Fruit fly (Drosophila melanogaster) whole organism, embryonic: ENCODE results near the gene RhoGAP100F.

ENCODE experiments used
- Atf-2 ChIP-seq: fragments of 200-800 bp; sonication (Bioruptor generic); optimal IDR thresholded peaks from 2 replicates; lab custom pipeline; 2016; ENCODE audit warnings: missing biosample characterization, missing genetic modification characterization
- BtbVII ChIP-seq: fragments of 200-800 bp; sonication (Bioruptor generic); optimal IDR thresholded peaks from 3 replicates; lab custom pipeline; 2017; ENCODE audit warnings: missing biosample characterization, mild to moderate bottlenecking, missing genetic modification characterization
- CG10959 ChIP-seq: fragments of 200-800 bp; sonication (Bioruptor generic); IDR thresholded peaks from 2 replicates; pipeline ENCODE4 v1.3.6; 2022; ENCODE audit warnings: missing biosample characterization, missing genetic modification characterization
- CG11398 ChIP-seq: fragments of 200-800 bp; sonication (Bioruptor generic); optimal IDR thresholded peaks from 2 replicates; lab custom pipeline; 2016; ENCODE audit warnings: missing biosample characterization, missing genetic modification characterization
- CG12769 ChIP-seq: fragments of 200-800 bp; sonication (Bioruptor generic); optimal IDR thresholded peaks from 2 replicates; lab custom pipeline; 2019; ENCODE audit warnings: missing biosample characterization, mild to moderate bottlenecking, missing genetic modification characterization, moderate library complexity
- CG17359 ChIP-seq: fragments of 200-800 bp; sonication (Bioruptor generic); optimal IDR thresholded peaks from 3 replicates; lab custom pipeline; 2018; ENCODE audit warnings: missing biosample characterization, mild to moderate bottlenecking, missing genetic modification characterization, moderate library complexity
- CG18262 ChIP-seq: fragments of 200-800 bp; optimal IDR thresholded peaks from 3 replicates; lab custom pipeline; 2019; ENCODE audit warnings: missing biosample characterization, mild to moderate bottlenecking, missing genetic modification characterization, moderate library complexity
- CG3065 ChIP-seq: fragments of 200-800 bp; sonication (Bioruptor generic); optimal IDR thresholded peaks from 2 replicates; lab custom pipeline; 2016; ENCODE audit warnings: missing biosample characterization, missing genetic modification characterization
- CG34224 ChIP-seq: fragments of 200-800 bp; sonication (Bioruptor generic); IDR thresholded peaks from 3 replicates; pipeline ENCODE4 v1.3.6; 2022; ENCODE audit warnings: missing biosample characterization, missing genetic modification characterization; ENCODE audit not compliant: partially characterized antibody
- CG6791 ChIP-seq: fragments of 200-800 bp; sonication (Bioruptor generic); IDR thresholded peaks from 3 replicates; pipeline ENCODE4 v1.3.6; 2022; ENCODE audit warnings: missing biosample characterization, missing genetic modification characterization; ENCODE audit not compliant: partially characterized antibody
- CG7271 ChIP-seq: fragments of 200-800 bp; sonication (Bioruptor generic); optimal IDR thresholded peaks from 2 replicates; lab custom pipeline; 2018; ENCODE audit warnings: missing biosample characterization, mild to moderate bottlenecking, missing genetic modification characterization, moderate library complexity
- CG8089 ChIP-seq: fragments of 200-800 bp; sonication (Bioruptor generic); optimal IDR thresholded peaks from 3 replicates; lab custom pipeline; 2016; ENCODE audit warnings: missing biosample characterization, missing genetic modification characterization
- Dad ChIP-seq: fragments of 200-800 bp; sonication (Bioruptor generic); optimal IDR thresholded peaks from 3 replicates; lab custom pipeline; 2016; ENCODE audit warnings: missing biosample characterization, missing genetic modification characterization
- Dbx ChIP-seq: fragments of 200-800 bp; sonication (Bioruptor generic); IDR thresholded peaks from 3 replicates; pipeline ENCODE4 v1.3.6; 2022; ENCODE audit warnings: missing biosample characterization, missing genetic modification characterization
- H2.0 ChIP-seq: fragments of 200-800 bp; sonication (Bioruptor generic); IDR thresholded peaks from 2 replicates; pipeline ENCODE4 v1.3.6; 2022; ENCODE audit warnings: missing biosample characterization, missing genetic modification characterization
- HLH4C ChIP-seq: fragments of 200-800 bp; sonication (Bioruptor generic); IDR thresholded peaks from 3 replicates; pipeline ENCODE4 v1.3.6; 2022; ENCODE audit warnings: missing biosample characterization, missing genetic modification characterization; ENCODE audit not compliant: partially characterized antibody
- Hand ChIP-seq: fragments of 200-800 bp; sonication (Bioruptor generic); optimal IDR thresholded peaks from 2 replicates; lab custom pipeline; 2017; ENCODE audit warnings: mild to moderate bottlenecking, missing biosample characterization, missing genetic modification reagents, missing genetic modification characterization
- MBD-R2 ChIP-seq: fragments of 200-800 bp; sonication (Bioruptor generic); IDR thresholded peaks from 2 replicates; pipeline ENCODE4 v1.3.6; 2022; ENCODE audit warnings: missing biosample characterization, missing genetic modification characterization
- Med ChIP-seq: fragments of 200-800 bp; sonication (Bioruptor generic); peaks from one replicate; lab custom pipeline; 2016; ENCODE audit warnings: missing biosample characterization, missing genetic modification characterization, mild to moderate bottlenecking, inconsistent platforms, moderate library complexity
- Mes4 ChIP-seq: fragments of 200-800 bp; sonication (Bioruptor generic); optimal IDR thresholded peaks from 2 replicates; lab custom pipeline; 2016; ENCODE audit warnings: missing biosample characterization, missing genetic modification characterization
- Mrtf ChIP-seq: fragments of 200-800 bp; sonication (Bioruptor generic); IDR thresholded peaks from 3 replicates; pipeline ENCODE4 v1.3.6; 2022; ENCODE audit warnings: missing biosample characterization, missing genetic modification characterization
- NfI ChIP-seq: fragments of 200-800 bp; sonication (Bioruptor generic); optimal IDR thresholded peaks from 3 replicates; lab custom pipeline; 2018; ENCODE audit warnings: missing biosample characterization, mild to moderate bottlenecking, missing genetic modification characterization, moderate library complexity
- Sox100B ChIP-seq: fragments of 200-800 bp; sonication (Bioruptor generic); optimal IDR thresholded peaks from 3 replicates; lab custom pipeline; 2018; ENCODE audit warnings: missing biosample characterization, mild to moderate bottlenecking, missing genetic modification characterization
- YL-1 ChIP-seq: fragments of 200-800 bp; sonication (Bioruptor generic); optimal IDR thresholded peaks from 3 replicates; lab custom pipeline; 2017; ENCODE audit warnings: missing biosample characterization, mild to moderate bottlenecking, missing genetic modification characterization
- ara ChIP-seq: fragments of 200-800 bp; sonication (Bioruptor generic); IDR thresholded peaks from 2 replicates; pipeline ENCODE4 v1.3.6; 2022; ENCODE audit warnings: missing biosample characterization, missing genetic modification characterization
- ato ChIP-seq: fragments of 200-800 bp; sonication (Bioruptor generic); IDR thresholded peaks from 2 replicates; pipeline ENCODE4 v1.3.6; 2022; ENCODE audit warnings: missing biosample characterization, missing genetic modification characterization; ENCODE audit not compliant: partially characterized antibody
- az2 ChIP-seq: fragments of 200-800 bp; sonication (Bioruptor generic); optimal IDR thresholded peaks from 3 replicates; lab custom pipeline; 2016; ENCODE audit warnings: missing biosample characterization, missing genetic modification characterization
- bowl ChIP-seq: fragments of 200-800 bp; sonication (Bioruptor generic); IDR thresholded peaks from 2 replicates; pipeline ENCODE4 v1.3.6; 2022; ENCODE audit warnings: missing biosample characterization, missing genetic modification characterization
- chif ChIP-seq, 2 experiments: fragments of 200-800 bp; sonication (Bioruptor generic); optimal IDR thresholded peaks; 3 replicates each; lab custom pipeline; 2016; ENCODE audit warnings: missing biosample characterization in 2 of 2, missing genetic modification characterization in 2 of 2
- chinmo ChIP-seq: fragments of 200-800 bp; sonication (Bioruptor generic); IDR thresholded peaks from 4 replicates; pipeline ENCODE4 v1.3.6; 2022; ENCODE audit warnings: missing biosample characterization, missing genetic modification characterization; ENCODE audit not compliant: partially characterized antibody
- ci ChIP-seq: fragments of 200-800 bp; sonication (Bioruptor generic); IDR thresholded peaks from 3 replicates; pipeline ENCODE4 v1.3.6; 2022; ENCODE audit warnings: missing biosample characterization, missing genetic modification characterization
- crol ChIP-seq: fragments of 200-800 bp; sonication (Bioruptor generic); IDR thresholded peaks from 2 replicates; pipeline ENCODE4 v1.3.6; 2022; ENCODE audit warnings: missing biosample characterization, missing genetic modification characterization
- dan ChIP-seq: fragments of 200-800 bp; sonication (Bioruptor generic); IDR thresholded peaks from 2 replicates; pipeline ENCODE4 v1.3.6; 2022; ENCODE audit warnings: missing biosample characterization, missing genetic modification characterization
- danr ChIP-seq: fragments of 200-800 bp; sonication (Bioruptor generic); IDR thresholded peaks from 2 replicates; pipeline ENCODE4 v1.3.6; 2022; ENCODE audit warnings: missing biosample characterization, missing genetic modification characterization
- dm ChIP-seq: fragments of 200-800 bp; sonication (Bioruptor generic); optimal IDR thresholded peaks from 3 replicates; lab custom pipeline; 2016; ENCODE audit warnings: missing biosample characterization, missing genetic modification characterization
- en ChIP-seq: fragments of 200-800 bp; sonication (Bioruptor generic); optimal IDR thresholded peaks from 2 replicates; lab custom pipeline; 2016; ENCODE audit warnings: missing biosample characterization, missing genetic modification characterization
- inv ChIP-seq: fragments of 200-800 bp; sonication (Bioruptor generic); IDR thresholded peaks from 2 replicates; pipeline ENCODE4 v1.3.6; 2022; ENCODE audit warnings: missing biosample characterization, missing genetic modification characterization; ENCODE audit not compliant: partially characterized antibody
- org-1 ChIP-seq: fragments of 200-800 bp; sonication (Bioruptor generic); optimal IDR thresholded peaks from 2 replicates; lab custom pipeline; 2017; ENCODE audit warnings: missing biosample characterization, missing genetic modification characterization
- phol ChIP-seq: fragments of 200-800 bp; sonication (Bioruptor generic); optimal IDR thresholded peaks from 3 replicates; lab custom pipeline; 2018; ENCODE audit warnings: missing biosample characterization, mild to moderate bottlenecking, missing genetic modification characterization, moderate library complexity
- prd ChIP-seq, 3 experiments: fragments of >200 bp in 2 of 3; fragments of 200-800 bp in 1 of 3; sonication (Bioruptor generic) in 1 of 3; optimal IDR thresholded peaks in 2 of 3; IDR thresholded peaks in 1 of 3; 2 replicates in 2 of 3; 3 replicates in 1 of 3; pipeline versions ENCODE4 v1.3.6 to Lab custom; 2017 to 2022; ENCODE audit warnings: missing biosample characterization in 1 of 3, missing genetic modification characterization in 1 of 3
- pros ChIP-seq: fragments of 200-800 bp; sonication (Bioruptor generic); optimal IDR thresholded peaks from 3 replicates; lab custom pipeline; 2019; ENCODE audit warnings: missing biosample characterization, mild to moderate bottlenecking, missing genetic modification characterization, moderate library complexity
- psq ChIP-seq: fragments of 200-800 bp; sonication (Bioruptor generic); optimal IDR thresholded peaks from 2 replicates; lab custom pipeline; 2017; ENCODE audit warnings: missing biosample characterization, missing genetic modification characterization
- pzg ChIP-seq: fragments of 200-800 bp; sonication (Bioruptor generic); optimal IDR thresholded peaks from 3 replicates; lab custom pipeline; 2018; ENCODE audit warnings: missing biosample characterization, mild to moderate bottlenecking, missing genetic modification characterization, moderate library complexity
- rib ChIP-seq: fragments of 200-800 bp; sonication (Bioruptor generic); IDR thresholded peaks from 2 replicates; pipeline ENCODE4 v1.3.6; 2022; ENCODE audit warnings: missing biosample characterization, missing genetic modification characterization
- stc ChIP-seq: fragments of 200-800 bp; sonication (Bioruptor generic); IDR thresholded peaks from 2 replicates; pipeline ENCODE4 v1.3.6; 2022; ENCODE audit warnings: missing biosample characterization, missing genetic modification characterization
- tll ChIP-seq, 2 experiments: fragments of 200-800 bp in 1 of 2; fragments of >200 bp in 1 of 2; sonication (Bioruptor generic) in 1 of 2; optimal IDR thresholded peaks; 2 replicates each; lab custom pipeline; 2017 to 2019; ENCODE audit warnings: missing biosample characterization in 2 of 2, missing genetic modification characterization in 2 of 2, mild to moderate bottlenecking in 1 of 2, moderate library complexity in 1 of 2
- toy ChIP-seq: fragments of 200-800 bp; sonication (Bioruptor generic); IDR thresholded peaks from 2 replicates; pipeline ENCODE4 v1.3.6; 2022; ENCODE audit warnings: missing biosample characterization, missing genetic modification characterization
- vfl ChIP-seq: fragments of 200-800 bp; sonication (Bioruptor generic); optimal IDR thresholded peaks from 2 replicates; lab custom pipeline; 2016; ENCODE audit warnings: missing biosample characterization, missing genetic modification characterization
- zen ChIP-seq: fragments of 200-800 bp; sonication (Bioruptor generic); optimal IDR thresholded peaks from 3 replicates; lab custom pipeline; 2018; ENCODE audit warnings: missing biosample characterization, mild to moderate bottlenecking, missing genetic modification characterization, moderate library complexity
- zen2 ChIP-seq: fragments of 200-800 bp; sonication (Bioruptor generic); IDR thresholded peaks from 3 replicates; pipeline ENCODE4 v1.3.6; 2022; ENCODE audit warnings: missing biosample characterization, missing genetic modification characterization; ENCODE audit not compliant: partially characterized antibody

Gene RhoGAP100F

dm6 chr3R:31794457-31794856 is 18.0 kb upstream of the RhoGAP100F start (continued):
- TF ChIP-seq Mes4, result no peak
- TF ChIP-seq ci (GFP tag; lab: Robert Waterston, UW), result peak; percentile 56; the same call in 1 of the 3 replicates
- TF ChIP-seq YL-1 (GFP tag; lab: Kevin White, UChicago), result peak; percentile 41
- peak; percentile 51 for TF ChIP-seq crol
- TF ChIP-seq CG10959, result no peak
- no peak for TF ChIP-seq bowl (GFP tag; lab: Robert Waterston, UW)
- TF ChIP-seq BtbVII, result no peak
- no peak for TF ChIP-seq CG18262 (tag; lab: Kevin White, UChicago)
- TF ChIP-seq chif (GFP tag; optimal IDR thresholded peaks at IDR 0.05; lab: Kevin White, UChicago), result no peak
- TF ChIP-seq Dbx (GFP tag; lab: Robert Waterston, UW), result 0 out of 3 replicates have a peak, but pooled peaks have one; percentile 17
- no peak for TF ChIP-seq Mrtf (GFP tag; lab: Robert Waterston, UW)
- no peak for TF ChIP-seq en
- TF ChIP-seq ara (GFP tag; lab: Robert Waterston, UW), result peak; percentile 16; the same call in 1 of the 2 replicates
- no peak for TF ChIP-seq az2 (GFP tag; lab: Kevin White, UChicago)
- no peak for TF ChIP-seq NfI
- TF ChIP-seq CG17359 (tag; lab: Kevin White, UChicago), result no peak
- TF ChIP-seq MBD-R2, result peak; percentile 73
- no peak for TF ChIP-seq CG11398 (GFP tag; lab: Kevin White, UChicago)
- TF ChIP-seq org-1, result no peak
- no peak for TF ChIP-seq vfl (GFP tag; lab: Kevin White, UChicago)
- peak; percentile 77 for TF ChIP-seq pzg (GFP tag; lab: Kevin White, UChicago)
- TF ChIP-seq tll (GFP tag; optimal IDR thresholded peaks at IDR 0.05; lab: Kevin White, UChicago), result no peak
- TF ChIP-seq rib, result peak; percentile 30; the same call in 1 of the 2 replicates
- no peak for TF ChIP-seq prd (optimal IDR thresholded peaks at IDR 0.05; lab: Kevin White, UChicago)
- TF ChIP-seq prd (GFP tag; IDR thresholded peaks at IDR 0.05; lab: Robert Waterston, UW), result no peak
- TF ChIP-seq ato, result peak; percentile 22; the same call in 1 of the 2 replicates
- TF ChIP-seq CG6791, result 0 out of 3 replicates have a peak, but pooled peaks have one; percentile 40
- no peak for TF ChIP-seq Atf-2 (GFP tag; lab: Kevin White, UChicago)
- TF ChIP-seq psq (GFP tag; lab: Kevin White, UChicago), result no peak
- no peak for TF ChIP-seq dan (GFP tag; lab: Robert Waterston, UW)
- peak; percentile 23; the same call in 1 of the 3 replicates for TF ChIP-seq CG34224 (GFP tag; lab: Robert Waterston, UW)
- TF ChIP-seq HLH4C (GFP tag; lab: Robert Waterston, UW), result no peak
- TF ChIP-seq Sox100B (GFP tag; lab: Kevin White, UChicago), result no peak
- TF ChIP-seq chinmo, result peak; percentile 86; the same call in 2 of the 4 replicates
- TF ChIP-seq CG3065 (GFP tag; lab: Kevin White, UChicago), result no peak
- TF ChIP-seq phol (tag; lab: Kevin White, UChicago), result peak; percentile 9
- no peak for TF ChIP-seq inv (GFP tag; lab: Robert Waterston, UW)
- no peak for TF ChIP-seq CG12769 (tag; lab: Kevin White, UChicago)
- TF ChIP-seq CG7271 (tag; lab: Kevin White, UChicago), result no peak
- TF ChIP-seq zen2 (GFP tag; lab: Robert Waterston, UW), result 0 out of 3 replicates have a peak, but pooled peaks have one; percentile 62
- TF ChIP-seq zen (tag; lab: Kevin White, UChicago), result no peak
- no peak for TF ChIP-seq pros (GFP tag; lab: Kevin White, UChicago)
- no peak for TF ChIP-seq danr
- TF ChIP-seq CG8089, result no peak
- TF ChIP-seq Dad (GFP tag; lab: Kevin White, UChicago), result no peak
- no peak for TF ChIP-seq H2.0 (GFP tag; lab: Robert Waterston, UW)
- no peak for TF ChIP-seq Hand (GFP tag; lab: Kevin White, UChicago)
- TF ChIP-seq stc (GFP tag; lab: Robert Waterston, UW), result no peak
- no peak for TF ChIP-seq toy (GFP tag; lab: Robert Waterston, UW)
- peak; percentile 89 for TF ChIP-seq Med
- TF ChIP-seq dm (GFP tag; lab: Kevin White, UChicago), result peak; percentile 89
